Worm (Caenorhabditis elegans) whole organism, L4/young adult: ENCODE results near the gene Y39H10B.2.

Source experiments
- W03F9.2 ChIP-seq: fragments of 150-350 bp; optimal IDR thresholded peaks from 2 replicates; lab custom pipeline; 2014; ENCODE audit warnings: missing biosample characterization, missing genetic modification characterization
- dao-5 ChIP-seq: sonication (generic microtip); optimal IDR thresholded peaks from 2 replicates; lab custom pipeline; 2016; ENCODE audit warnings: missing genotype, missing genetic modification characterization, moderate library complexity, missing compliant biosample characterization
- him-1 ChIP-seq: sonication (generic microtip); optimal IDR thresholded peaks from 2 replicates; lab custom pipeline; 2016; ENCODE audit warnings: missing genotype, missing genetic modification reagents, missing genetic modification characterization, missing compliant biosample characterization

DNA sequence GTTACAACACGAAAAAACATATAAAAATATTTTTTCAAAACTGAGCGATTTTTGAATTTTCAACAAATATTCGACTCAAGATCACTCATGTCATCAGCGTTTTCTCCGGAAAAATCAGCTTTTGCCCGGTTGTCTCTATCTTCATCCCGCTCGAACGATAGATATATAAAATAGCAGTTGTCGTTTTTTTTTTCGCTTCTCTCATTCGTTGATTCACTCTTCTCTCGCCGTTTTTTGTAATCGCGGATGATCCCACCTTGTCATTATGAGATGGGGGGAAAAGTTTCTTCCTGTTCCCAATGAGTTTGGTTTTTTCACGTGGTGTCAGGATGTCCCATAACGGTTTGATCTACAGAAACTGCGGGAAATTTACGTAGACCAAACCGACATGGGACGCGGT, 26.7 kb downstream of the Y39H10B.2 start:
- TF ChIP-seq W03F9.2 (tag; lab: Kevin White, UChicago) (no peak), dao-5 (no peak), him-1 (tag; lab: Kevin White, UChicago) (no peak)
